Worm (Caenorhabditis elegans) whole organism, L3 larva: ENCODE data around the gene cpr-9.

Experiments used
- R02D3.7 ChIP-seq: fragments of 150-350 bp; optimal IDR thresholded peaks from 2 replicates; lab custom pipeline; 2014; ENCODE audit warnings: missing biosample characterization, missing genetic modification characterization
- fos-1 ChIP-seq: fragments of 150-350 bp; optimal IDR thresholded peaks from 2 replicates; lab custom pipeline; 2014; ENCODE audit warnings: missing biosample characterization, missing genetic modification characterization
- lin-15B ChIP-seq: fragments of 150-350 bp; optimal IDR thresholded peaks from 2 replicates; lab custom pipeline; 2014; ENCODE audit warnings: missing biosample characterization, missing genetic modification characterization
- nhr-237 ChIP-seq: fragments of 150-350 bp; optimal IDR thresholded peaks from 2 replicates; lab custom pipeline; 2014; ENCODE audit warnings: missing biosample characterization, missing genetic modification characterization
- nhr-25 ChIP-seq: sonication (generic microtip); optimal IDR thresholded peaks from 2 replicates; lab custom pipeline; 2017; ENCODE audit warnings: missing biosample characterization, missing genetic modification characterization
- snpc-4 ChIP-seq: fragments of 150-350 bp; optimal IDR thresholded peaks from 2 replicates; lab custom pipeline; 2014; ENCODE audit warnings: missing biosample characterization, missing genetic modification characterization
- unc-39 ChIP-seq: sonication (generic microtip); optimal IDR thresholded peaks from 4 replicates; lab custom pipeline; 2017; ENCODE audit warnings: missing biosample characterization, missing genetic modification characterization
- unc-62 ChIP-seq: fragments of 150-350 bp; sonication (generic microtip); optimal IDR thresholded peaks from 4 replicates; lab custom pipeline; 2014; ENCODE audit warnings: missing biosample characterization, missing genetic modification reagents, missing genetic modification characterization
- ztf-11 ChIP-seq: fragments of 150-350 bp; optimal IDR thresholded peaks from 2 replicates; lab custom pipeline; 2014; ENCODE audit warnings: missing biosample characterization, missing genetic modification characterization
- ztf-4 ChIP-seq: fragments of 150-350 bp; optimal IDR thresholded peaks from 2 replicates; lab custom pipeline; 2014; ENCODE audit warnings: missing biosample characterization, missing genetic modification characterization

ce11 chrV:12011686-12012085 is 8.8 kb downstream of the cpr-9 start:
- TF ChIP-seq lin-15B (tag; lab: Kevin White, UChicago): no peak
- no peak for TF ChIP-seq R02D3.7 (tag; lab: Kevin White, UChicago)
- TF ChIP-seq ztf-4 (tag; lab: Kevin White, UChicago): no peak
- TF ChIP-seq unc-62 (GFP tag; lab: Kevin White, UChicago): no peak
- no peak for TF ChIP-seq unc-39 (tag; lab: Kevin White, UChicago)
- TF ChIP-seq nhr-237 (tag; lab: Kevin White, UChicago): no peak
- TF ChIP-seq snpc-4: no peak
- TF ChIP-seq fos-1 (tag; lab: Kevin White, UChicago): no peak
- no peak for TF ChIP-seq nhr-25 (tag; lab: Kevin White, UChicago)
- TF ChIP-seq ztf-11 (tag; lab: Kevin White, UChicago): no peak
